Worm (Caenorhabditis elegans): ENCODE data around the gene ufbp-1.

Gene ufbp-1

ce11 chrIII:8413501-8413900, 29.9 kb downstream of the ufbp-1 start:
- TF ChIP-seq cnd-1 (tag; optimal IDR thresholded peaks at IDR 0.05) (no peak), tbx-8 (GFP tag; optimal IDR thresholded peaks at IDR 0.05) (no peak), bed-3 (GFP tag; optimal IDR thresholded peaks at IDR 0.05) (no peak), nhr-28 (tag; optimal IDR thresholded peaks at IDR 0.05) (no peak), lin-32 (GFP tag; optimal IDR thresholded peaks at IDR 0.05) (no peak)

ce11 chrIII:8411976-8412375, 31.4 kb downstream of the ufbp-1 start:
- TF ChIP-seq elt-3 (tag; optimal IDR thresholded peaks at IDR 0.05): no peak
- peak; percentile 30 for TF ChIP-seq ham-2 (GFP tag; optimal IDR thresholded peaks at IDR 0.05)
- no peak for TF ChIP-seq nhr-12 (tag; optimal IDR thresholded peaks at IDR 0.05)
- TF ChIP-seq nhr-237 (tag; optimal IDR thresholded peaks at IDR 0.05): peak; percentile 47
- peak; percentile 46 for TF ChIP-seq sptf-1 (tag; optimal IDR thresholded peaks at IDR 0.05)
- TF ChIP-seq mep-1 (tag; optimal IDR thresholded peaks at IDR 0.05): peak; percentile 74
- TF ChIP-seq nhr-28 (tag; optimal IDR thresholded peaks at IDR 0.05): no peak
- no peak for TF ChIP-seq snpc-4 (tag; optimal IDR thresholded peaks at IDR 0.05)
- TF ChIP-seq flh-1 (GFP tag; optimal IDR thresholded peaks at IDR 0.05): no peak
- no peak for TF ChIP-seq ceh-43 (GFP tag; optimal IDR thresholded peaks at IDR 0.05)
- no peak for TF ChIP-seq ztf-11 (tag; optimal IDR thresholded peaks at IDR 0.05)
- TF ChIP-seq unc-62 (GFP tag; optimal IDR thresholded peaks at IDR 0.05): peak; percentile 90
- no peak for TF ChIP-seq elt-1 (tag; optimal IDR thresholded peaks at IDR 0.05; ENCODE audit: borderline replicate concordance, insufficient read depth)
- peak; percentile 80 for TF ChIP-seq lsy-2 (tag; optimal IDR thresholded peaks at IDR 0.05)
- no peak for TF ChIP-seq blmp-1 (tag; optimal IDR thresholded peaks at IDR 0.05)
- no peak for TF ChIP-seq lin-13 (tag; optimal IDR thresholded peaks at IDR 0.05)
- no peak for TF ChIP-seq mab-5 (tag; optimal IDR thresholded peaks at IDR 0.05)
- TF ChIP-seq tbx-8 (GFP tag; optimal IDR thresholded peaks at IDR 0.05): no peak
- no peak for TF ChIP-seq cnd-1 (tag; optimal IDR thresholded peaks at IDR 0.05)
- TF ChIP-seq M03D4.4 (tag; optimal IDR thresholded peaks at IDR 0.05): no peak
- no peak for TF ChIP-seq zip-8 (tag; optimal IDR thresholded peaks at IDR 0.05)
- peak; percentile 31 for TF ChIP-seq unc-120 (tag; optimal IDR thresholded peaks at IDR 0.05; ENCODE audit: poor library complexity, severe bottlenecking)
- peak; percentile 5 for TF ChIP-seq drap-1 (GFP tag; optimal IDR thresholded peaks at IDR 0.05)
- no peak for TF ChIP-seq unc-39 (tag; optimal IDR thresholded peaks at IDR 0.05)
- TF ChIP-seq lin-32 (GFP tag; optimal IDR thresholded peaks at IDR 0.05): no peak
- no peak for TF ChIP-seq ceh-39 (tag; optimal IDR thresholded peaks at IDR 0.05)
- peak; percentile 70 for TF ChIP-seq hlh-1 (tag; optimal IDR thresholded peaks at IDR 0.05)
- TF ChIP-seq pha-4 (tag; optimal IDR thresholded peaks at IDR 0.05): no peak
- peak; percentile 30 for TF ChIP-seq nhr-2 (tag; optimal IDR thresholded peaks at IDR 0.05)
- peak; percentile 62 for TF ChIP-seq mls-2 (tag; optimal IDR thresholded peaks at IDR 0.05)
- no peak for TF ChIP-seq nhr-76 (tag; optimal IDR thresholded peaks at IDR 0.05)
- TF ChIP-seq ces-1 (GFP tag; optimal IDR thresholded peaks at IDR 0.05): peak; percentile 77
- no peak for TF ChIP-seq ceh-83 (GFP tag; optimal IDR thresholded peaks at IDR 0.05)
- TF ChIP-seq sem-2 (GFP tag; optimal IDR thresholded peaks at IDR 0.05): no peak
- no peak for TF ChIP-seq bed-3 (GFP tag; optimal IDR thresholded peaks at IDR 0.05)

- TF ChIP-seq mab-5 (tag; optimal IDR thresholded peaks at IDR 0.05): no peak
- TF ChIP-seq nhr-2 (tag; optimal IDR thresholded peaks at IDR 0.05): no peak
- no peak for TF ChIP-seq tbx-8 (GFP tag; optimal IDR thresholded peaks at IDR 0.05)
- peak; percentile 50 for TF ChIP-seq unc-62 (GFP tag; optimal IDR thresholded peaks at IDR 0.05)
- TF ChIP-seq ceh-39 (tag; optimal IDR thresholded peaks at IDR 0.05): no peak
- no peak for TF ChIP-seq ceh-83 (GFP tag; optimal IDR thresholded peaks at IDR 0.05)
- no peak for TF ChIP-seq nhr-28 (tag; optimal IDR thresholded peaks at IDR 0.05)
Observed at ce11 chrIII:8410747-8411146, 32.7 kb downstream of the ufbp-1 start.

ce11 chrIII:8409166-8409565, 34.2 kb downstream of the ufbp-1 start, which contains the start of gene ZK353.9:
ZK353.9 (plus strand) TSS chrIII:8409496.
- TF ChIP-seq elt-3 (tag; optimal IDR thresholded peaks at IDR 0.05) (no peak), snpc-4 (tag; optimal IDR thresholded peaks at IDR 0.05) (no peak), elt-1 (tag; optimal IDR thresholded peaks at IDR 0.05; ENCODE audit: borderline replicate concordance, insufficient read depth) (no peak), hlh-1 (tag; optimal IDR thresholded peaks at IDR 0.05) (no peak), ceh-39 (tag; optimal IDR thresholded peaks at IDR 0.05) (no peak), lsy-2 (tag; optimal IDR thresholded peaks at IDR 0.05) (no peak), zip-8 (tag; optimal IDR thresholded peaks at IDR 0.05) (no peak), lin-32 (GFP tag; optimal IDR thresholded peaks at IDR 0.05) (no peak), flh-1 (GFP tag; optimal IDR thresholded peaks at IDR 0.05) (no peak), mls-2 (tag; optimal IDR thresholded peaks at IDR 0.05) (no peak), nhr-12 (tag; optimal IDR thresholded peaks at IDR 0.05) (no peak), nhr-237 (tag; optimal IDR thresholded peaks at IDR 0.05) (no peak), bed-3 (GFP tag; optimal IDR thresholded peaks at IDR 0.05) (no peak), nhr-76 (tag; optimal IDR thresholded peaks at IDR 0.05) (no peak), ceh-43 (GFP tag; optimal IDR thresholded peaks at IDR 0.05) (no peak)
